Worm (Caenorhabditis elegans) whole organism, L3 larva: ENCODE measurements around the gene C24A3.2.

Experiments used
- ceh-16 ChIP-seq: sonication (generic microtip); optimal IDR thresholded peaks from 2 replicates; lab custom pipeline; 2017; ENCODE audit warnings: missing biosample characterization, missing genetic modification characterization
- mml-1 ChIP-seq: fragments of 150-350 bp; sonication (generic microtip); optimal IDR thresholded peaks from 3 replicates; lab custom pipeline; 2014; ENCODE audit warnings: missing biosample characterization, missing genetic modification characterization
- nhr-28 ChIP-seq: fragments of 150-350 bp; optimal IDR thresholded peaks from 2 replicates; lab custom pipeline; 2014; ENCODE audit warnings: missing biosample characterization, missing genetic modification characterization
- nhr-76 ChIP-seq: fragments of 150-350 bp; sonication (generic microtip); optimal IDR thresholded peaks from 5 replicates; lab custom pipeline; 2014; ENCODE audit warnings: missing biosample characterization, missing genetic modification characterization
- nhr-77 ChIP-seq: fragments of 150-350 bp; optimal IDR thresholded peaks from 2 replicates; lab custom pipeline; 2014; ENCODE audit warnings: missing biosample characterization, missing genetic modification characterization
- unc-39 ChIP-seq: sonication (generic microtip); optimal IDR thresholded peaks from 4 replicates; lab custom pipeline; 2017; ENCODE audit warnings: missing biosample characterization, missing genetic modification characterization

- no peak for TF ChIP-seq unc-39
- no peak for TF ChIP-seq mml-1 (tag; lab: Kevin White, UChicago)
- no peak for TF ChIP-seq nhr-28
- no peak for TF ChIP-seq ceh-16 (tag; lab: Kevin White, UChicago)
- TF ChIP-seq nhr-76 = no peak
- TF ChIP-seq nhr-77 (tag; lab: Kevin White, UChicago) = no peak
Measured at ce11 chrX:9014451-9014850, 17.2 kb downstream of the C24A3.2 start.
